Worm (Caenorhabditis elegans): ENCODE results near the gene gei-8.
A peak's percentile ranks its signal among the peaks of the same experiment; 100 is the strongest.

gei-8 gene

DNA sequence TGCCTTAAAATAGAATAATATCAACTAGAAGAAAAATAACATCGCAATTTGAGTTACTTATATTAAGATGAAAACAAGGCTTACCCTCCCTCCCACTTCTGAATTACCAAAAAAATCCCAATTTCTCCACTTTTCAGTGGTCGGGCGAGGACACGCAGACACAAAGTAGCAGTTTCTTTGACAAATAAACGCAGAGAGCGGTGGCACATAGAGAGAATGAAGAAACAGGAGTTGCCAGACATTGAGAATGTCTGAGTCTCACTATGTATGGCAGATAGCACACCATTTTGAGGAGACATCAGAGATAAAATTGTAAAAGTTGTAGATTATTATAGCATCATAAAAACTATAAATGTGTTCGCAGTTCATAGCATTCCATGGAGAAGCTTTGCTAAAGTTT lies 4.2 kb upstream of the gei-8 start:
- no peak for TF ChIP-seq ref-2 (tag; optimal IDR thresholded peaks at IDR 0.05)
- TF ChIP-seq nfya-1 (tag; optimal IDR thresholded peaks at IDR 0.05) = peak; percentile 63
- peak; percentile 30 for TF ChIP-seq tbx-2 (tag; optimal IDR thresholded peaks at IDR 0.05)
- TF ChIP-seq hlh-13 (GFP tag; optimal IDR thresholded peaks at IDR 0.05) = no peak
- TF ChIP-seq elt-2 (tag; optimal IDR thresholded peaks at IDR 0.05) = peak; percentile 18
- TF ChIP-seq dve-1 (tag; optimal IDR thresholded peaks at IDR 0.05) = peak; percentile 10

DNA sequence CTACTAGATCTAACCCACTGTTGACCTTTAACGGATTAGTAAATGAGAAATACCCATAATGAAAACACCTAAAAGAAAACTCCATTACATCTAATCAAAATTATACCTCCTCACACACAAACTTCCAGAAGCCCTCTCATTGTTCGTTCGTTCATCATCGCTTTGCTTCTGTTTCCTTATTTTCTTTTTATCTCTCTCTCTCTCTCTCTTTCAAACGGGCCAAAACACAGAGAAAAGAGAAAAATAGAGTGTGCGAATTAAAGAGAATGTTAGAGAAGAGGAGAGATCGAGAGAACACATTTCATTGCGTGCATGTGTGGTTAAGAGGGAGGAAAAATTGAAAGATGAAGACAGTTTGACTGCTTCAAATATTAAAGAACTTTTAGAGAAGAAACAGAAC lies 3.3 kb upstream of the gei-8 start:
- TF ChIP-seq tbx-2 (tag; optimal IDR thresholded peaks at IDR 0.05) (peak; percentile 13), rnt-1 (tag; optimal IDR thresholded peaks at IDR 0.05) (peak; percentile 17), hlh-15 (tag; optimal IDR thresholded peaks at IDR 0.05) (no peak), elt-2 (tag; optimal IDR thresholded peaks at IDR 0.05) (no peak), ceh-2 (tag; optimal IDR thresholded peaks at IDR 0.05) (no peak), ttx-3 (tag; optimal IDR thresholded peaks at IDR 0.05) (no peak), ceh-30 (tag; optimal IDR thresholded peaks at IDR 0.05) (no peak), ztf-16 (tag; optimal IDR thresholded peaks at IDR 0.05) (no peak), odd-2 (tag; optimal IDR thresholded peaks at IDR 0.05) (no peak), lim-6 (tag; optimal IDR thresholded peaks at IDR 0.05) (no peak), ceh-14 (tag; optimal IDR thresholded peaks at IDR 0.05) (no peak), ref-2 (tag; optimal IDR thresholded peaks at IDR 0.05) (no peak), che-1 (tag; optimal IDR thresholded peaks at IDR 0.05) (no peak), fkh-6 (tag; optimal IDR thresholded peaks at IDR 0.05) (no peak), nhr-232 (tag; optimal IDR thresholded peaks at IDR 0.05) (no peak), pat-9 (tag; optimal IDR thresholded peaks at IDR 0.05) (no peak), eyg-1 (tag; optimal IDR thresholded peaks at IDR 0.05) (no peak), sox-4 (tag; optimal IDR thresholded peaks at IDR 0.05) (no peak), unc-42 (tag; optimal IDR thresholded peaks at IDR 0.05) (peak; percentile 41), madf-2 (tag; optimal IDR thresholded peaks at IDR 0.05) (no peak), lin-11 (tag; optimal IDR thresholded peaks at IDR 0.05) (no peak), ceh-48 (tag; optimal IDR thresholded peaks at IDR 0.05) (no peak), C38D4.7 (GFP tag; optimal IDR thresholded peaks at IDR 0.05) (no peak), pros-1 (tag; optimal IDR thresholded peaks at IDR 0.05) (no peak), sox-2 (GFP tag; IDR thresholded peaks at IDR 0.05) (peak; percentile 7; the same call in 1 of the 2 replicates), ama-1 (optimal IDR thresholded peaks at IDR 0.05) (no peak), hlh-6 (tag; optimal IDR thresholded peaks at IDR 0.05) (no peak), sdc-2 (tag; optimal IDR thresholded peaks at IDR 0.05) (no peak), ceh-24 (tag; optimal IDR thresholded peaks at IDR 0.05) (no peak), pqm-1 (tag; optimal IDR thresholded peaks at IDR 0.05) (no peak), zip-5 (tag; optimal IDR thresholded peaks at IDR 0.05) (no peak), elt-4 (tag; optimal IDR thresholded peaks at IDR 0.05) (no peak), T23F11.4 (GFP tag; optimal IDR thresholded peaks at IDR 0.05) (no peak), ets-4 (tag; optimal IDR thresholded peaks at IDR 0.05) (no peak), unc-86 (tag; optimal IDR thresholded peaks at IDR 0.05) (no peak), nfya-1 (tag; optimal IDR thresholded peaks at IDR 0.05) (peak; percentile 71), ceh-34 (tag; optimal IDR thresholded peaks at IDR 0.05) (no peak), gmeb-2 (tag; optimal IDR thresholded peaks at IDR 0.05) (no peak), ceh-18 (tag; optimal IDR thresholded peaks at IDR 0.05) (no peak), ceh-31 (tag; optimal IDR thresholded peaks at IDR 0.05) (peak; percentile 46), K02D7.2 (tag; optimal IDR thresholded peaks at IDR 0.05) (no peak), tbx-7 (tag; optimal IDR thresholded peaks at IDR 0.05) (no peak), K09A11.1 (tag; optimal IDR thresholded peaks at IDR 0.05; ENCODE audit: insufficient read depth) (no peak), ceh-6 (GFP tag; optimal IDR thresholded peaks at IDR 0.05) (no peak), dve-1 (tag; optimal IDR thresholded peaks at IDR 0.05) (no peak), nhr-11 (tag; optimal IDR thresholded peaks at IDR 0.05) (no peak), pax-1 (tag; optimal IDR thresholded peaks at IDR 0.05) (peak; percentile 66), ceh-9 (tag; optimal IDR thresholded peaks at IDR 0.05) (no peak), hlh-8 (tag; optimal IDR thresholded peaks at IDR 0.05) (no peak), pag-3 (tag; optimal IDR thresholded peaks at IDR 0.05; ENCODE audit: borderline replicate concordance) (no peak), hlh-13 (GFP tag; optimal IDR thresholded peaks at IDR 0.05) (no peak)

Data from whole organism, late embryonic.